Worm (Caenorhabditis elegans) whole organism, L1 larva: ENCODE measurements around the gene gip-1.

ENCODE experiments used
- C16A3.4 ChIP-seq: fragments of 150-350 bp; optimal IDR thresholded peaks from 2 replicates; lab custom pipeline; 2014; ENCODE audit warnings: missing biosample characterization, missing genetic modification characterization
- aly-2 ChIP-seq: fragments of 150-350 bp; optimal IDR thresholded peaks from 2 replicates; lab custom pipeline; 2014; ENCODE audit warnings: missing biosample characterization, missing genetic modification characterization
- ces-1 ChIP-seq: fragments of 150-350 bp; optimal IDR thresholded peaks from 2 replicates; lab custom pipeline; 2014; ENCODE audit warnings: missing biosample characterization, missing genetic modification reagents, missing genetic modification characterization
- grh-1 ChIP-seq: fragments of 200-800 bp; sonication (Bioruptor generic); IDR thresholded peaks from 2 replicates; pipeline ENCODE4 v1.3.6; 2022; ENCODE audit warnings: missing genetic modification reagents, missing genetic modification characterization, missing compliant biosample characterization
- lsy-2 ChIP-seq, 2 experiments: fragments of 150-350 bp; optimal IDR thresholded peaks; 2 replicates each; lab custom pipeline; 2014; ENCODE audit warnings: missing biosample characterization in 2 of 2, missing genetic modification characterization in 2 of 2
- nhr-11 ChIP-seq: fragments of 150-350 bp; optimal IDR thresholded peaks from 2 replicates; lab custom pipeline; 2014; ENCODE audit warnings: missing biosample characterization, missing genetic modification characterization
- nhr-19 ChIP-seq: fragments of 200-800 bp; sonication (Bioruptor generic); conservative IDR thresholded peaks from 2 replicates; pipeline ENCODE4 v1.3.6; 2022; ENCODE audit warnings: missing genetic modification characterization, missing compliant biosample characterization
- nhr-237 ChIP-seq: fragments of 150-350 bp; optimal IDR thresholded peaks from 2 replicates; lab custom pipeline; 2014; ENCODE audit warnings: missing biosample characterization, missing genetic modification characterization
- sox-4 ChIP-seq: sonication (generic microtip); optimal IDR thresholded peaks from 2 replicates; lab custom pipeline; 2016; ENCODE audit warnings: missing genetic modification characterization, missing compliant biosample characterization
- sptf-1 ChIP-seq: fragments of 150-350 bp; optimal IDR thresholded peaks from 2 replicates; lab custom pipeline; 2014; ENCODE audit warnings: missing biosample characterization, missing genetic modification characterization
- unc-130 ChIP-seq: fragments of 150-350 bp; optimal IDR thresholded peaks from 2 replicates; lab custom pipeline; 2017; ENCODE audit warnings: missing biosample characterization, missing genetic modification characterization, inconsistent platforms
- unc-98 ChIP-seq: fragments of 200-800 bp; sonication (Bioruptor generic); IDR thresholded peaks from 2 replicates; pipeline ENCODE4 v1.3.6; 2022; ENCODE audit warnings: missing genetic modification characterization, missing compliant biosample characterization

DNA sequence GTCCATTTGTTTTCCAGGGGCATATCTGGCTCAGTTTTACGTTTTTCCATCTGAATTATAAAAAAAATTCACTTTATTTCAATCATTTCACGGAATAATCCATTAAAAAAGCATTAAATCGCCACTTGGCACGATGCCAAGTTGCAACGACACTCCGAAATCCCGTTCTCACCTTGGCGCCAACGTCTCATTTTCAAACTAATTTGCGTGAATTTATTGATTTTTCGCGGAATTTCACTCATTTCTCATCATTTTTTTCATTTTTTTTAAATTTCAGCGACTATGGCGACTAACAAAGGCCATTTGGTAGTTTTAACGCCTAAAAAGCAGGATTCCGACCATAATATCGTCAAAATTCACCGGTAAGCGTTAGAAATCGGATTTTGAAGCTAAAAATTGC, 28.5 kb downstream of the gip-1 start, which contains the start of gene H14E04.2:
- peak; percentile 32; the same call in 1 of the 2 replicates for TF ChIP-seq unc-98
- no peak for TF ChIP-seq aly-2 (tag; lab: Kevin White, UChicago)
- no peak for TF ChIP-seq sox-4 (tag; lab: Kevin White, UChicago)
- TF ChIP-seq lsy-2 (tag; optimal IDR thresholded peaks at IDR 0.05; lab: Kevin White, UChicago): peak; percentile 84 to 92
- peak; percentile 0 for TF ChIP-seq nhr-11 (tag; lab: Kevin White, UChicago)
- peak; percentile 78 for TF ChIP-seq nhr-19 (GFP tag; lab: Robert Waterston, UW)
- TF ChIP-seq ces-1 (GFP tag; lab: Kevin White, UChicago): no peak
- peak; percentile 77 for TF ChIP-seq grh-1 (GFP tag; lab: Robert Waterston, UW)
- TF ChIP-seq unc-130 (tag; lab: Kevin White, UChicago): peak; percentile 94
- peak; percentile 87 for TF ChIP-seq C16A3.4
- TF ChIP-seq nhr-237 (tag; lab: Kevin White, UChicago): peak; percentile 28
- TF ChIP-seq sptf-1 (tag; lab: Kevin White, UChicago): no peak
